Worm (Caenorhabditis elegans) whole organism, mixed stage, embryonic: ENCODE data around the gene C42D4.3.

Experiments
- blmp-1 ChIP-seq: fragments of 150-350 bp; optimal IDR thresholded peaks from 2 replicates; lab custom pipeline; 2014; ENCODE audit warnings: missing biosample characterization, missing genetic modification characterization
- ces-1 ChIP-seq: fragments of 150-350 bp; optimal IDR thresholded peaks from 2 replicates; lab custom pipeline; 2014; ENCODE audit warnings: missing biosample characterization, missing genetic modification reagents, missing genetic modification characterization
- nhr-12 ChIP-seq: fragments of 150-350 bp; optimal IDR thresholded peaks from 2 replicates; lab custom pipeline; 2014; ENCODE audit warnings: missing biosample characterization, missing genetic modification characterization
- unc-39 ChIP-seq: fragments of 150-350 bp; optimal IDR thresholded peaks from 2 replicates; lab custom pipeline; 2014; ENCODE audit warnings: missing biosample characterization, missing genetic modification characterization
- ztf-11 ChIP-seq: fragments of 150-350 bp; optimal IDR thresholded peaks from 2 replicates; lab custom pipeline; 2014; ENCODE audit warnings: missing biosample characterization, missing genetic modification characterization

ce11 chrIV:7228208-7228607 lies 49.2 kb downstream of the C42D4.3 start, which contains the start of gene D2024.5:
- no peak for TF ChIP-seq blmp-1
- TF ChIP-seq ces-1 (GFP tag; lab: Kevin White, UChicago): no peak
- no peak for TF ChIP-seq nhr-12 (tag; lab: Kevin White, UChicago)
- no peak for TF ChIP-seq ztf-11
- no peak for TF ChIP-seq unc-39
